Worm (Caenorhabditis elegans): ENCODE data around the gene C16H3.3.

C16H3.3 gene

ce11 chrX:17634245-17634644 lies 24.4 kb upstream of the C16H3.3 start:
- TF ChIP-seq ztf-4 (tag; optimal IDR thresholded peaks at IDR 0.05) = no peak
- TF ChIP-seq alr-1 (tag; optimal IDR thresholded peaks at IDR 0.05) = no peak
- no peak for TF ChIP-seq egl-27 (tag; optimal IDR thresholded peaks at IDR 0.05)
- TF ChIP-seq unc-62 (GFP tag; optimal IDR thresholded peaks at IDR 0.05) = no peak
- peak; percentile 17 for TF ChIP-seq blmp-1 (tag; optimal IDR thresholded peaks at IDR 0.05; ENCODE audit: insufficient read depth)
- peak; percentile 76 for TF ChIP-seq sma-9 (GFP tag; optimal IDR thresholded peaks at IDR 0.05)
- no peak for TF ChIP-seq sma-9 (tag; optimal IDR thresholded peaks at IDR 0.05)
- TF ChIP-seq C34F6.9 (tag; optimal IDR thresholded peaks at IDR 0.05) = no peak

DNA sequence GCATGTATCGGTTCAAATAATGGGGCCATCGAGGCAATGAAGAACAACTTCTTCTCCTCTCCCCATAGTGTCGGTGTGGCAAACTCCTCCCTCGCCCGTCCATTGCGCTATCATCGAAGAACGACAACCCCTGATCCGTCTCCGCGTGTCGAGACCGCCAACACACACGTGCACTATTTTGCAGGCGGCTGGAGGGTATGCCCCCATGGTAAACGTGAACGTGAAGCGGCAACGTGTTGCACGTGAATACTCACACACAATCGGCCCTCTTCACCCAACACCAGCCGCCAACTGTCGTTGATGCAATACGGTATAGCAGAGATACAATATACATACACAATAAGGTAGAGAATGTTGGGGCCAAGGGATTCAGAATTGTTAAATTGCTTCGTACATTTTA lies 23.3 kb upstream of the C16H3.3 start:
- TF ChIP-seq Y55F3AM.14 (GFP tag; optimal IDR thresholded peaks at IDR 0.05) (peak; percentile 67), unc-55 (GFP tag; optimal IDR thresholded peaks at IDR 0.05) (no peak), nhr-6 (tag; optimal IDR thresholded peaks at IDR 0.05) (no peak), fos-1 (tag; optimal IDR thresholded peaks at IDR 0.05) (peak; percentile 29), sma-9 (GFP tag; optimal IDR thresholded peaks at IDR 0.05) (peak; percentile 97), sma-9 (tag; optimal IDR thresholded peaks at IDR 0.05) (no peak), nhr-11 (tag; optimal IDR thresholded peaks at IDR 0.05) (no peak), ama-1 (optimal IDR thresholded peaks at IDR 0.05) (no peak), lsy-2 (tag; optimal IDR thresholded peaks at IDR 0.05) (peak in 1 of 2 experiments; percentile 37), nhr-77 (tag; optimal IDR thresholded peaks at IDR 0.05) (no peak), peb-1 (tag; optimal IDR thresholded peaks at IDR 0.05) (no peak), mdl-1 (tag; optimal IDR thresholded peaks at IDR 0.05) (peak; percentile 79 to 81), F13H6.1 (tag; optimal IDR thresholded peaks at IDR 0.05) (peak; percentile 84), lin-39 (tag; optimal IDR thresholded peaks at IDR 0.05) (no peak), nhr-10 (tag; optimal IDR thresholded peaks at IDR 0.05) (no peak), nhr-23 (tag; optimal IDR thresholded peaks at IDR 0.05) (no peak), zag-1 (tag; optimal IDR thresholded peaks at IDR 0.05) (no peak), nhr-12 (tag; optimal IDR thresholded peaks at IDR 0.05) (no peak), sem-4 (tag; optimal IDR thresholded peaks at IDR 0.05) (no peak), elt-3 (tag; optimal IDR thresholded peaks at IDR 0.05) (no peak), lin-11 (tag; optimal IDR thresholded peaks at IDR 0.05) (no peak), gmeb-1 (tag; optimal IDR thresholded peaks at IDR 0.05) (no peak), blmp-1 (tag; optimal IDR thresholded peaks at IDR 0.05; ENCODE audit: insufficient read depth) (peak; percentile 35), alr-1 (tag; optimal IDR thresholded peaks at IDR 0.05) (no peak), mab-5 (tag; optimal IDR thresholded peaks at IDR 0.05) (no peak), R02D3.7 (tag; optimal IDR thresholded peaks at IDR 0.05) (no peak), mbf-1 (tag; optimal IDR thresholded peaks at IDR 0.05) (no peak), sma-3 (GFP tag; optimal IDR thresholded peaks at IDR 0.05) (peak; percentile 69), nhr-237 (tag; optimal IDR thresholded peaks at IDR 0.05) (no peak), nhr-129 (tag; optimal IDR thresholded peaks at IDR 0.05) (peak; percentile 68), ceh-16 (tag; optimal IDR thresholded peaks at IDR 0.05) (no peak), lin-13 (GFP tag; optimal IDR thresholded peaks at IDR 0.05) (no peak), ceh-82 (tag; optimal IDR thresholded peaks at IDR 0.05) (no peak), nhr-21 (tag; optimal IDR thresholded peaks at IDR 0.05) (peak; percentile 87), ztf-1 (GFP tag; conservative IDR thresholded peaks at IDR 0.05) (no peak), nhr-25 (tag; optimal IDR thresholded peaks at IDR 0.05) (peak; percentile 75), aly-2 (tag; optimal IDR thresholded peaks at IDR 0.05) (no peak), ztf-4 (tag; optimal IDR thresholded peaks at IDR 0.05) (no peak), egl-27 (tag; optimal IDR thresholded peaks at IDR 0.05) (peak; percentile 78), dmd-4 (tag; optimal IDR thresholded peaks at IDR 0.05) (no peak), snpc-4 (tag; optimal IDR thresholded peaks at IDR 0.05) (no peak), elt-1 (tag; optimal IDR thresholded peaks at IDR 0.05) (no peak), ZK546.5 (tag; optimal IDR thresholded peaks at IDR 0.05) (no peak), ztf-11 (tag; optimal IDR thresholded peaks at IDR 0.05) (no peak), C34F6.9 (tag; optimal IDR thresholded peaks at IDR 0.05) (no peak), unc-62 (GFP tag; optimal IDR thresholded peaks at IDR 0.05) (no peak), unc-39 (tag; optimal IDR thresholded peaks at IDR 0.05) (no peak), crh-2 (tag; optimal IDR thresholded peaks at IDR 0.05) (peak; percentile 55), skn-1 (tag; optimal IDR thresholded peaks at IDR 0.05) (no peak)
